Worm (Caenorhabditis elegans): ENCODE results near the gene C17H12.2.
A peak's percentile ranks its signal among the peaks of the same experiment; 100 is the strongest.

The C17H12.2 gene

ce11 chrIV:6821709-6822108, 31.4 kb upstream of the C17H12.2 start:
- no peak for TF ChIP-seq ztf-29 (GFP tag; IDR thresholded peaks at IDR 0.05)

ce11 chrIV:6818369-6818768, 28.1 kb upstream of the C17H12.2 start, which contains the start of gene C17H12.8:
TSS of gene C17H12.8 (plus strand) at chrIV:6818703.
- TF ChIP-seq ztf-23 (GFP tag; IDR thresholded peaks at IDR 0.05) (no peak), flt-1 (GFP tag; IDR thresholded peaks at IDR 0.05) (no peak), med-1 (GFP tag; optimal IDR thresholded peaks at IDR 0.05; ENCODE audit: insufficient read depth) (no peak), ref-1 (GFP tag; conservative IDR thresholded peaks at IDR 0.05) (no peak), tab-1 (GFP tag; IDR thresholded peaks at IDR 0.05) (no peak), klf-2 (GFP tag; conservative IDR thresholded peaks at IDR 0.05) (no peak), ztf-29 (GFP tag; IDR thresholded peaks at IDR 0.05) (no peak), T22C8.4 (GFP tag; IDR thresholded peaks at IDR 0.05) (no peak), cog-1 (tag; optimal IDR thresholded peaks at IDR 0.05) (no peak)

DNA sequence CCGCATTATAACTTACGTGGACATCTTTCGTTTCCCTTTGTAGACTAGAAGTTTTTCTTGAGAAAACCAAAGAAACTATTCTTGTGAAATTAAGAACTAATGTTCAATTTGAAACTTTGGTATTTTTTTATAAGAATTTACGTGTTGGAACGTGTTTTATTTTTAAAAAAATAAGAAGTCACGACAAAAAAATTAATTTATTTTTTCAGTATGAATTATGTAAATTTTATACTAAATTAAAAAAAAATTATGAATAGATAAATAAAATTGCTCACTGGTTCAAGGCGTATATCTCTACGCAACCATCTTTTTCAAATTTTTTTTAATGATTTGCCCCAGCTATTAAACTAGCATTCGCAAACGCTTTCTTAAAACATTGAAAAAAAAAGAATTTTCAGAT, 27.3 kb upstream of the C17H12.2 start, which contains the start of gene C17H12.5:
Gene C17H12.5, minus strand, starts transcription at position 101 of the 400 bp plus-strand sequence.
- TF ChIP-seq T22C8.4 (GFP tag; IDR thresholded peaks at IDR 0.05) (no peak), med-1 (GFP tag; optimal IDR thresholded peaks at IDR 0.05; ENCODE audit: insufficient read depth) (no peak), klf-2 (GFP tag; conservative IDR thresholded peaks at IDR 0.05) (no peak), ref-1 (GFP tag; conservative IDR thresholded peaks at IDR 0.05) (no peak), flt-1 (GFP tag; IDR thresholded peaks at IDR 0.05) (no peak), ztf-29 (GFP tag; IDR thresholded peaks at IDR 0.05) (no peak), ztf-23 (GFP tag; IDR thresholded peaks at IDR 0.05) (no peak), cog-1 (tag; optimal IDR thresholded peaks at IDR 0.05) (no peak), tab-1 (GFP tag; IDR thresholded peaks at IDR 0.05) (no peak)

ce11 chrIV:6811808-6812207, 21.5 kb upstream of the C17H12.2 start, which contains the start of gene ceh-48:
TSS of gene ceh-48 (plus strand) at chrIV:6812108.
- TF ChIP-seq med-1 (GFP tag; optimal IDR thresholded peaks at IDR 0.05; ENCODE audit: insufficient read depth), result no peak
- TF ChIP-seq ztf-23 (GFP tag; IDR thresholded peaks at IDR 0.05), result no peak
- TF ChIP-seq tab-1 (GFP tag; IDR thresholded peaks at IDR 0.05), result no peak
- TF ChIP-seq ref-1 (GFP tag; conservative IDR thresholded peaks at IDR 0.05), result no peak
- no peak for TF ChIP-seq T22C8.4 (GFP tag; IDR thresholded peaks at IDR 0.05)
- no peak for TF ChIP-seq cog-1 (tag; optimal IDR thresholded peaks at IDR 0.05)
- no peak for TF ChIP-seq flt-1 (GFP tag; IDR thresholded peaks at IDR 0.05)
- no peak for TF ChIP-seq klf-2 (GFP tag; conservative IDR thresholded peaks at IDR 0.05)
- no peak for TF ChIP-seq ztf-29 (GFP tag; IDR thresholded peaks at IDR 0.05)

ce11 chrIV:6809756-6810155, 19.5 kb upstream of the C17H12.2 start:
- no peak for TF ChIP-seq med-1 (GFP tag; optimal IDR thresholded peaks at IDR 0.05; ENCODE audit: insufficient read depth)
- peak; percentile 48 for TF ChIP-seq cog-1 (tag; optimal IDR thresholded peaks at IDR 0.05)

- no peak for TF ChIP-seq med-1 (GFP tag; optimal IDR thresholded peaks at IDR 0.05; ENCODE audit: insufficient read depth)
- TF ChIP-seq ref-1 (GFP tag; conservative IDR thresholded peaks at IDR 0.05), result no peak
- no peak for TF ChIP-seq cog-1 (tag; optimal IDR thresholded peaks at IDR 0.05)
These were observed 16.3 kb upstream of the C17H12.2 start, which contains the start of gene C17H12.10 for ce11 chrIV:6806475-6807063. TSS of gene C17H12.10 (plus strand) at chrIV:6806799.

DNA sequence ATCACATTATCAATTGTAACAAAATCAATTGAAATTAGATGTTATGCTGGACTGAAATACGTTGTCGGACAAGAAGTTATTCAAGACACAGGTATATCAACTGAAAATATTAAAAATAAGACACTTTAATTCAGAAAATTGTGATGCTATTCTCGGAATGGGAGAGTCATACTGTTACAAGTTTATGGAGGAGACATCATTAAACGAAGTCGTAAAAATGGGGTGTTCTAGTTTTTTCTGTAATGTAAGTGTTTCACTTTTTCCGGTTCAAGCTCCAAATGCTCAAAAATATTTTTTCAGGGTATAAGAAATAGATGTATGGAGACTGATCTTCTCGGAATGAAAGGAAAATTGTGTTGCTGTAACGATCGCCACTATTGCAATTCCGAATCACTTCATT, 14.5 kb upstream of the C17H12.2 start, which contains the start of gene C17H12.37:
Gene C17H12.37, plus strand, starts transcription at position 301 of the 400 bp plus-strand sequence.
- TF ChIP-seq cog-1 (tag; optimal IDR thresholded peaks at IDR 0.05) (no peak), T22C8.4 (GFP tag; IDR thresholded peaks at IDR 0.05) (no peak), med-1 (GFP tag; optimal IDR thresholded peaks at IDR 0.05; ENCODE audit: insufficient read depth) (no peak), ztf-29 (GFP tag; IDR thresholded peaks at IDR 0.05) (no peak), flt-1 (GFP tag; IDR thresholded peaks at IDR 0.05) (no peak), ref-1 (GFP tag; conservative IDR thresholded peaks at IDR 0.05) (no peak), ztf-23 (GFP tag; IDR thresholded peaks at IDR 0.05) (no peak), klf-2 (GFP tag; conservative IDR thresholded peaks at IDR 0.05) (no peak), tab-1 (GFP tag; IDR thresholded peaks at IDR 0.05) (no peak)

- TF ChIP-seq flt-1 (GFP tag; IDR thresholded peaks at IDR 0.05), result no peak
These were observed 13.6 kb upstream of the C17H12.2 start for ce11 chrIV:6803805-6804344.

ce11 chrIV:6803294-6803693, 13.0 kb upstream of the C17H12.2 start:
- TF ChIP-seq klf-2 (GFP tag; conservative IDR thresholded peaks at IDR 0.05) (no peak), ztf-23 (GFP tag; IDR thresholded peaks at IDR 0.05) (no peak)

ce11 chrIV:6802132-6802531, 11.8 kb upstream of the C17H12.2 start, which contains the start of the genes cest-4 and C17H12.11:
TSS of gene cest-4 (minus strand) at chrIV:6802337.
TSS of gene C17H12.11 (plus strand) at chrIV:6802387.
- TF ChIP-seq tab-1 (GFP tag; IDR thresholded peaks at IDR 0.05), result no peak
- no peak for TF ChIP-seq T22C8.4 (GFP tag; IDR thresholded peaks at IDR 0.05)
- TF ChIP-seq med-1 (GFP tag; optimal IDR thresholded peaks at IDR 0.05; ENCODE audit: insufficient read depth), result no peak
- no peak for TF ChIP-seq flt-1 (GFP tag; IDR thresholded peaks at IDR 0.05)
- TF ChIP-seq cog-1 (tag; optimal IDR thresholded peaks at IDR 0.05), result no peak
- TF ChIP-seq klf-2 (GFP tag; conservative IDR thresholded peaks at IDR 0.05), result no peak

ce11 chrIV:6795529-6795928, 5.2 kb upstream of the C17H12.2 start, which contains the start of the genes C17H12.3 and C17H12.12:
TSS of gene C17H12.3 (minus strand) at chrIV:6795629.
TSS of gene C17H12.12 (plus strand) at chrIV:6795924.
- TF ChIP-seq ref-1 (GFP tag; conservative IDR thresholded peaks at IDR 0.05) (no peak), tab-1 (GFP tag; IDR thresholded peaks at IDR 0.05) (no peak), flt-1 (GFP tag; IDR thresholded peaks at IDR 0.05) (no peak), med-1 (GFP tag; optimal IDR thresholded peaks at IDR 0.05; ENCODE audit: insufficient read depth) (no peak), klf-2 (GFP tag; conservative IDR thresholded peaks at IDR 0.05) (no peak), cog-1 (tag; optimal IDR thresholded peaks at IDR 0.05) (no peak), ztf-29 (GFP tag; IDR thresholded peaks at IDR 0.05) (no peak), ztf-23 (GFP tag; IDR thresholded peaks at IDR 0.05) (no peak), T22C8.4 (GFP tag; IDR thresholded peaks at IDR 0.05) (no peak)

All from whole organism, midembryonic.